Worm (Caenorhabditis elegans) whole organism, early embryonic: ENCODE results near the gene fbxa-206.

Source experiments
- B0310.2 ChIP-seq: sonication (generic microtip); optimal IDR thresholded peaks from 2 replicates; lab custom pipeline; 2016; ENCODE audit warnings: mild to moderate bottlenecking, missing genetic modification characterization, missing compliant biosample characterization
- F13C5.2 ChIP-seq: sonication (generic microtip); optimal IDR thresholded peaks from 2 replicates; lab custom pipeline; 2017; ENCODE audit warnings: mild to moderate bottlenecking, missing genetic modification characterization, inconsistent platforms, missing compliant biosample characterization
- tra-4 ChIP-seq: sonication (generic microtip); optimal IDR thresholded peaks from 2 replicates; lab custom pipeline; 2017; ENCODE audit warnings: missing genetic modification characterization, missing compliant biosample characterization

ce11 chrV:16927345-16927744 lies 9.1 kb upstream of the fbxa-206 start, which contains the start of gene Y102A5C.36:
- TF ChIP-seq B0310.2 (no peak), tra-4 (tag; lab: Kevin White, UChicago) (no peak), F13C5.2 (tag; lab: Kevin White, UChicago) (no peak)
